Worm (Caenorhabditis elegans) whole organism, L4/young adult: Measurements from ENCODE around the gene srx-84.

Experiments used
- dao-5 ChIP-seq: sonication (generic microtip); optimal IDR thresholded peaks from 2 replicates; lab custom pipeline; 2016; ENCODE audit warnings: missing genotype, missing genetic modification characterization, moderate library complexity, missing compliant biosample characterization
- him-1 ChIP-seq: sonication (generic microtip); optimal IDR thresholded peaks from 2 replicates; lab custom pipeline; 2016; ENCODE audit warnings: missing genotype, missing genetic modification reagents, missing genetic modification characterization, missing compliant biosample characterization

- no peak for TF ChIP-seq him-1
- TF ChIP-seq dao-5 (tag; lab: Kevin White, UChicago) = no peak
Measured at ce11 chrV:11613007-11613406, 14.1 kb downstream of the srx-84 start, which contains the start of gene tag-290.
